Worm (Caenorhabditis elegans) whole organism, L3 larva: ENCODE measurements around the gene moa-1.

ENCODE experiments used
- ama-1 ChIP-seq: fragments of 150-350 bp; optimal IDR thresholded peaks from 2 replicates; lab custom pipeline; 2018
- ceh-28 ChIP-seq: fragments of 150-350 bp; optimal IDR thresholded peaks from 2 replicates; lab custom pipeline; 2014; ENCODE audit warnings: missing biosample characterization, missing genetic modification reagents, missing genetic modification characterization
- ceh-9 ChIP-seq: sonication (generic microtip); optimal IDR thresholded peaks from 2 replicates; lab custom pipeline; 2018; ENCODE audit warnings: missing biosample characterization, missing genetic modification characterization
- elt-2 ChIP-seq: sonication (generic microtip); optimal IDR thresholded peaks from 2 replicates; lab custom pipeline; 2016; ENCODE audit warnings: missing genetic modification reagents, mild to moderate bottlenecking, missing genetic modification characterization, missing compliant biosample characterization
- fkh-2 ChIP-seq: fragments of 150-350 bp; optimal IDR thresholded peaks from 2 replicates; lab custom pipeline; 2014; ENCODE audit warnings: missing biosample characterization, missing genetic modification reagents, missing genetic modification characterization
- jun-1 ChIP-seq: fragments of 150-350 bp; optimal IDR thresholded peaks from 2 replicates; lab custom pipeline; 2014; ENCODE audit warnings: missing biosample characterization, missing genetic modification reagents, missing genetic modification characterization
- mdl-1 ChIP-seq: fragments of 150-350 bp; optimal IDR thresholded peaks from 2 replicates; lab custom pipeline; 2014; ENCODE audit warnings: missing biosample characterization, missing genetic modification characterization
- nhr-237 ChIP-seq: fragments of 150-350 bp; optimal IDR thresholded peaks from 2 replicates; lab custom pipeline; 2014; ENCODE audit warnings: missing biosample characterization, missing genetic modification characterization
- nhr-25 ChIP-seq: sonication (generic microtip); optimal IDR thresholded peaks from 2 replicates; lab custom pipeline; 2017; ENCODE audit warnings: missing biosample characterization, missing genetic modification characterization
- pha-4 ChIP-seq: fragments of 150-350 bp; optimal IDR thresholded peaks from 2 replicates; lab custom pipeline; 2014; ENCODE audit warnings: missing biosample characterization, missing genetic modification reagents, missing genetic modification characterization
- skn-1 ChIP-seq: fragments of 150-350 bp; optimal IDR thresholded peaks from 2 replicates; lab custom pipeline; 2014; ENCODE audit warnings: missing biosample characterization, missing genetic modification characterization
- snpc-4 ChIP-seq: fragments of 150-350 bp; optimal IDR thresholded peaks from 2 replicates; lab custom pipeline; 2014; ENCODE audit warnings: missing biosample characterization, missing genetic modification characterization
- unc-39 ChIP-seq: sonication (generic microtip); optimal IDR thresholded peaks from 4 replicates; lab custom pipeline; 2017; ENCODE audit warnings: missing biosample characterization, missing genetic modification characterization
- unc-62 ChIP-seq: fragments of 150-350 bp; sonication (generic microtip); optimal IDR thresholded peaks from 4 replicates; lab custom pipeline; 2014; ENCODE audit warnings: missing biosample characterization, missing genetic modification reagents, missing genetic modification characterization

DNA sequence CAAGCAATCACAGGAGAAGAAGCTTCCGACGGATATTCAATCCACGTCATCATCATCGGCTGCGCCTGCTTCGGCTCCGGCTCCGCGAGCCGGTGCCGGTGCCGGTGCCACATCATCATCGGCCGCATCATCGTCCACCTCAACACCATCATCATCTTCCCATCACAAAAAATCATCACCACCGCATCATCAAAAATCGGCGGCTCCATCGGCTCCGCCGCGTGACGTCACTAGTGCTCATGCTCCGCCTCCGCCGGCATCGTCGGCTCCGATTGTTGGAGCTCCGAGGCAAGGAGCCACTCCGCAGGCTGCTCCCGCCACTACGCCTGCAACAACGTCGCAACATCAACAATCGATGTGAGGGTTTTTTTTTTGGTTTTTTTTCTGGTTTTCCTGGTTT, 37.7 kb downstream of the moa-1 start:
- TF ChIP-seq skn-1 (tag; lab: Kevin White, UChicago) (no peak), snpc-4 (tag; lab: Kevin White, UChicago) (no peak), elt-2 (tag; lab: Kevin White, UChicago) (no peak), nhr-237 (no peak), mdl-1 (no peak), unc-62 (no peak), jun-1 (no peak), ama-1 (no peak), unc-39 (no peak), ceh-9 (tag; lab: Kevin White, UChicago) (no peak), ceh-28 (tag; lab: Kevin White, UChicago) (no peak), pha-4 (tag; lab: Kevin White, UChicago) (no peak), fkh-2 (tag; lab: Kevin White, UChicago) (no peak), nhr-25 (tag; lab: Kevin White, UChicago) (no peak)
